Fruit fly (Drosophila melanogaster) ovary, adult (tissue): ENCODE measurements around the gene Unc50.

ENCODE experiments used
- CG17801 ChIP-seq: fragments of 200-800 bp; optimal IDR thresholded peaks from 2 replicates; lab custom pipeline; 2019; ENCODE audit warnings: missing biosample characterization, mild to moderate bottlenecking, missing genetic modification characterization, moderate library complexity; ENCODE audit not compliant: partially characterized antibody

Gene Unc50

dm6 chr3R:8638629-8639028 is 37.8 kb downstream of the Unc50 start:
- no peak for TF ChIP-seq CG17801 (GFP tag; lab: Kevin White, UChicago)

dm6 chr3R:8635778-8636177 is 40.6 kb downstream of the Unc50 start, which contains the start of gene Or85e:
TSS of gene Or85e (minus strand) at chr3R:8635878.
- no peak for TF ChIP-seq CG17801 (GFP tag; lab: Kevin White, UChicago)
